Fruit fly (Drosophila melanogaster) whole organism, pupa: ENCODE measurements around the gene Rph.

Experiments used
- CG12605 ChIP-seq: fragments of 200-800 bp; sonication (Bioruptor generic); IDR thresholded peaks from 2 replicates; pipeline ENCODE4 v1.3.6; 2022; ENCODE audit warnings: missing biosample characterization, missing genetic modification characterization
- CG13204 ChIP-seq: fragments of 200-800 bp; sonication (Bioruptor generic); optimal IDR thresholded peaks from 2 replicates; lab custom pipeline; 2018; ENCODE audit warnings: missing biosample characterization, mild to moderate bottlenecking, missing genetic modification characterization, moderate library complexity
- CG14655 ChIP-seq: fragments of 200-800 bp; sonication (Bioruptor generic); optimal IDR thresholded peaks from 3 replicates; lab custom pipeline; 2017; ENCODE audit warnings: mild to moderate bottlenecking, missing biosample characterization, missing genetic modification reagents, missing genetic modification characterization
- CG15710 ChIP-seq: fragments of 200-800 bp; sonication (Bioruptor generic); optimal IDR thresholded peaks from 2 replicates; lab custom pipeline; 2018; ENCODE audit warnings: missing biosample characterization, mild to moderate bottlenecking, missing genetic modification characterization, moderate library complexity
- CG17806 ChIP-seq: fragments of 200-800 bp; sonication (Bioruptor generic); optimal IDR thresholded peaks from 2 replicates; lab custom pipeline; 2018; ENCODE audit warnings: missing biosample characterization, mild to moderate bottlenecking, missing genetic modification characterization, moderate library complexity
- CG32121 ChIP-seq: fragments of 200-800 bp; sonication (Bioruptor generic); IDR thresholded peaks from 2 replicates; pipeline ENCODE4 v1.3.6; 2022; ENCODE audit warnings: missing biosample characterization, missing genetic modification characterization
- CG34367 ChIP-seq: fragments of 200-800 bp; sonication (Bioruptor generic); optimal IDR thresholded peaks from 2 replicates; lab custom pipeline; 2018; ENCODE audit warnings: missing biosample characterization, mild to moderate bottlenecking, missing genetic modification characterization
- CG4496 ChIP-seq: fragments of 200-800 bp; sonication (Bioruptor generic); IDR thresholded peaks from 3 replicates; pipeline ENCODE4 v1.3.6; 2022; ENCODE audit warnings: missing biosample characterization, missing genetic modification characterization
- CG8159 ChIP-seq: fragments of 200-800 bp; sonication (Bioruptor generic); optimal IDR thresholded peaks from 3 replicates; lab custom pipeline; 2018; ENCODE audit warnings: missing biosample characterization, mild to moderate bottlenecking, missing genetic modification characterization, moderate library complexity
- CG8301 ChIP-seq: fragments of 200-800 bp; sonication (Bioruptor generic); optimal IDR thresholded peaks from 2 replicates; lab custom pipeline; 2018; ENCODE audit warnings: missing biosample characterization, mild to moderate bottlenecking, missing genetic modification characterization
- CG9948 ChIP-seq: fragments of 200-800 bp; sonication (Bioruptor generic); optimal IDR thresholded peaks from 2 replicates; lab custom pipeline; 2018; ENCODE audit warnings: missing biosample characterization, mild to moderate bottlenecking, missing genetic modification characterization, moderate library complexity
- D1 ChIP-seq: fragments of 200-800 bp; sonication (Bioruptor generic); optimal IDR thresholded peaks from 2 replicates; lab custom pipeline; 2018; ENCODE audit warnings: missing biosample characterization, mild to moderate bottlenecking, missing genetic modification characterization, moderate library complexity
- EcR ChIP-seq: fragments of 200-800 bp; sonication (Bioruptor generic); optimal IDR thresholded peaks from 3 replicates; lab custom pipeline; 2019; ENCODE audit warnings: missing biosample characterization, missing genetic modification characterization, mild to moderate bottlenecking, moderate library complexity, missing genetic modification reagents
- Ets98B ChIP-seq: fragments of 200-800 bp; sonication (Bioruptor generic); IDR thresholded peaks from 2 replicates; pipeline ENCODE4 v1.3.6; 2022; ENCODE audit warnings: missing biosample characterization, missing genetic modification characterization
- Pif1A ChIP-seq: fragments of 200-800 bp; sonication (Bioruptor generic); optimal IDR thresholded peaks from 3 replicates; lab custom pipeline; 2016; ENCODE audit warnings: missing biosample characterization, missing genetic modification characterization
- Pif1B ChIP-seq: fragments of 200-800 bp; sonication (Bioruptor generic); optimal IDR thresholded peaks from 3 replicates; lab custom pipeline; 2016; ENCODE audit warnings: missing biosample characterization, missing genetic modification characterization
- Snoo ChIP-seq: fragments of 200-800 bp; sonication (Bioruptor generic); optimal IDR thresholded peaks from 3 replicates; lab custom pipeline; 2017; ENCODE audit warnings: missing biosample characterization, mild to moderate bottlenecking, missing genetic modification characterization, inconsistent platforms
- fd96Ca ChIP-seq: fragments of 200-800 bp; sonication (Bioruptor generic); IDR thresholded peaks from 3 replicates; pipeline ENCODE4 v1.3.6; 2022; ENCODE audit warnings: missing biosample characterization, missing genetic modification characterization
- gl ChIP-seq: fragments of 200-800 bp; sonication (Bioruptor generic); optimal IDR thresholded peaks from 2 replicates; lab custom pipeline; 2018; ENCODE audit warnings: missing biosample characterization, mild to moderate bottlenecking, missing genetic modification characterization
- rn ChIP-seq: fragments of 200-800 bp; sonication (Bioruptor generic); IDR thresholded peaks from 2 replicates; pipeline ENCODE4 v1.3.6; 2022; ENCODE audit warnings: missing biosample characterization, missing genetic modification characterization

Rph gene

dm6 chrX:10801827-10802456 is 44.5 kb upstream of the Rph start:
- TF ChIP-seq CG4496 (GFP tag; lab: Robert Waterston, UW) (peak; percentile 21; the same call in 2 of the 3 replicates), fd96Ca (GFP tag; lab: Robert Waterston, UW) (0 out of 3 replicates have a peak, but pooled peaks have one; percentile 54), D1 (tag; lab: Kevin White, UChicago) (no peak), Ets98B (GFP tag; lab: Robert Waterston, UW) (no peak), CG13204 (GFP tag; lab: Kevin White, UChicago) (no peak), EcR (GFP tag; lab: Kevin White, UChicago) (peak; percentile 95), CG8301 (tag; lab: Kevin White, UChicago) (no peak), CG32121 (GFP tag; lab: Robert Waterston, UW) (peak; percentile 17; the same call in 1 of the 2 replicates)

DNA sequence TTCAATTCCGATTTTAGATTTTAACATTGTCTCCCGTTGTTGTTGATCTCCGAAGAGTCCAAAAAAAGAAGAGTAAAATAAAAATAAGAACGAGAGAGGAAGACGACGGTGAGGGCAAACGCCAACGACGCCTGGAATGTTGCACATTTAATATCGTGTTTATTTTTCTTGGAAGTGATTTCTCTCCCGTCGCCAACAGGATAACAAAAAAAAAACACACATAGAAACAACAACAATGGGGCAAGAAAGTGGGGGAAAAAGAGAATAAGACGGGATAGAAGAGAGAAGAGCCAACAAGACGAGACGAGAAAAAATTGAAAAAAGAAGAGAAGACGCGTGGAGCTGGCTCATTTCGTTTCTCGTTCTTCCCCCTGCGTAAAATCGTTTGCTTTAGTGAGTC is 43.6 kb upstream of the Rph start:
- TF ChIP-seq EcR (GFP tag; lab: Kevin White, UChicago) (no peak), CG9948 (no peak), CG15710 (tag; lab: Kevin White, UChicago) (no peak), gl (tag; lab: Kevin White, UChicago) (no peak), CG8159 (tag; lab: Kevin White, UChicago) (no peak), CG34367 (tag; lab: Kevin White, UChicago) (no peak), CG14655 (no peak), CG12605 (peak; percentile 56; the same call in 1 of the 2 replicates), rn (GFP tag; lab: Robert Waterston, UW) (no peak), Pif1B (peak; percentile 26), CG32121 (GFP tag; lab: Robert Waterston, UW) (no peak), fd96Ca (GFP tag; lab: Robert Waterston, UW) (peak; percentile 41; the same call in 1 of the 3 replicates), CG8301 (tag; lab: Kevin White, UChicago) (no peak), CG17806 (tag; lab: Kevin White, UChicago) (no peak), CG4496 (GFP tag; lab: Robert Waterston, UW) (no peak), CG13204 (GFP tag; lab: Kevin White, UChicago) (no peak), Pif1A (GFP tag; lab: Kevin White, UChicago) (no peak), Ets98B (GFP tag; lab: Robert Waterston, UW) (no peak), Snoo (tag; lab: Kevin White, UChicago) (no peak)
- TF ChIP-seq, all 21 proteins: peak for 3

- no peak for TF ChIP-seq Ets98B (GFP tag; lab: Robert Waterston, UW)
- peak; percentile 53 for TF ChIP-seq D1 (tag; lab: Kevin White, UChicago)
- TF ChIP-seq, all 21 proteins: peak for 1
Measured at dm6 chrX:10789279-10789678, 31.8 kb upstream of the Rph start.

DNA sequence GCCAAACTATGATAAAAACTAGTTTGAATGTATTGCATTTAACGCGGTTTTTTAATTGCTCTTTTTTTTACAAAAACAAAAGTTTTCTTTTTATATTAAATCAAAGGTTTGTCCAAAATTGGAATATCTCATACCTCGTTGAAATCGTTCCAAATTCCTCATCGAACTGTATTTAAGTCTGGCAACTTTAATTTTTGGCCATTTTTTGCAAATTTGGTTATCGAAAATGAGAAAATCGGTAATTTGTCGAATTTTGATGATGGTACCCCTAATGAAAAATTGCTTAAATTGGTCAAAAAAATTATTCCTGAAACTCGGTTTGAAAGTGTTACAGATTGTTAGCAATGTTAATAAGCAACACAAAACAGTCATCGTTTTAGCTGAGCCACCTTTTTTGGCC is 29.9 kb upstream of the Rph start:
- TF ChIP-seq CG12605 (no peak), CG13204 (GFP tag; lab: Kevin White, UChicago) (no peak), CG17806 (tag; lab: Kevin White, UChicago) (no peak), CG9948 (no peak), rn (GFP tag; lab: Robert Waterston, UW) (no peak), CG8159 (tag; lab: Kevin White, UChicago) (no peak), D1 (tag; lab: Kevin White, UChicago) (no peak), CG34367 (tag; lab: Kevin White, UChicago) (no peak), CG14655 (no peak), fd96Ca (GFP tag; lab: Robert Waterston, UW) (no peak)

- TF ChIP-seq CG12605 (no peak), CG4496 (GFP tag; lab: Robert Waterston, UW) (no peak), CG17806 (tag; lab: Kevin White, UChicago) (no peak)
Measured at dm6 chrX:10786443-10787097, 29.1 kb upstream of the Rph start, which contains the start of the genes Ant2 and sesB. TSS of gene Ant2 (minus strand) at chrX:10786907. TSS of gene sesB (minus strand) at chrX:10786958.

DNA sequence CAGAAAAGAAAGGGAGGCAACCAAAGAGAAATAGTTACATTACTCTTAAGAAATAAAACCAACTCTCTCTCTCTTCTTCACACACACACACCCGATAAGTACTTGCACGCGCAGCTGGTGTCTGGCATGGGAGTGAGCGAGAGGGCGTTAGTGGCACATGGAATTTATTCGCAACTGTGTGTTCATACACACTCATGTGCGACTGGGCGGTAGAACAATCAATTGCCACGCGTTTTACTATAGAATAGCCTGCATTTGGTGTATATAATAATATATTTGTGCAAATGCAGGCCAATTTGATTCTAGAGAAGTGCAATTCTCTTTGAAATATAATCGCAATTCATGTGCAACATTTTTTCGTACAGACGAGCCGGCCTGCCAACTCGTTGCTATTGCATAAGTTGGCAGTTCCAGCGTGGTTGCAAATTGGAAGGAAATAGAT is 28.5 kb upstream of the Rph start:
- TF ChIP-seq Snoo (tag; lab: Kevin White, UChicago) (no peak), D1 (tag; lab: Kevin White, UChicago) (no peak), Pif1B (peak; percentile 36)
